Worm (Caenorhabditis elegans): Measurements from ENCODE around the gene clc-6.

- no peak for TF ChIP-seq pha-4 (tag; optimal IDR thresholded peaks at IDR 0.05)
- no peak for TF ChIP-seq hlh-30 (tag; optimal IDR thresholded peaks at IDR 0.05; ENCODE audit: insufficient read depth)
- no peak for TF ChIP-seq C38D4.7 (GFP tag; optimal IDR thresholded peaks at IDR 0.05)
- TF ChIP-seq elt-2 (tag; optimal IDR thresholded peaks at IDR 0.05), result no peak
- TF ChIP-seq ama-1 (optimal IDR thresholded peaks at IDR 0.05), result no peak
Measured at ce11 chrV:11164475-11164874, 31.5 kb downstream of the clc-6 start, which contains the start of gene srg-40.
